Fruit fly (Drosophila melanogaster) Kc167 (cell line): ENCODE results near the gene AP-1mu.

Source experiments
- Sin3A ChIP-seq: fragments of >200 bp; optimal IDR thresholded peaks from 2 replicates; lab custom pipeline; 2018; ENCODE audit warnings: missing external identifiers
- insv ChIP-seq: fragments of >200 bp; optimal IDR thresholded peaks from 3 replicates; lab custom pipeline; 2018; ENCODE audit warnings: missing external identifiers
- psq ChIP-seq: fragments of >200 bp; optimal IDR thresholded peaks from 2 replicates; lab custom pipeline; 2017; ENCODE audit warnings: missing external identifiers
- ttk ChIP-seq: sonication (Bioruptor generic); optimal IDR thresholded peaks from 2 replicates; lab custom pipeline; 2017; ENCODE audit warnings: missing external identifiers

DNA sequence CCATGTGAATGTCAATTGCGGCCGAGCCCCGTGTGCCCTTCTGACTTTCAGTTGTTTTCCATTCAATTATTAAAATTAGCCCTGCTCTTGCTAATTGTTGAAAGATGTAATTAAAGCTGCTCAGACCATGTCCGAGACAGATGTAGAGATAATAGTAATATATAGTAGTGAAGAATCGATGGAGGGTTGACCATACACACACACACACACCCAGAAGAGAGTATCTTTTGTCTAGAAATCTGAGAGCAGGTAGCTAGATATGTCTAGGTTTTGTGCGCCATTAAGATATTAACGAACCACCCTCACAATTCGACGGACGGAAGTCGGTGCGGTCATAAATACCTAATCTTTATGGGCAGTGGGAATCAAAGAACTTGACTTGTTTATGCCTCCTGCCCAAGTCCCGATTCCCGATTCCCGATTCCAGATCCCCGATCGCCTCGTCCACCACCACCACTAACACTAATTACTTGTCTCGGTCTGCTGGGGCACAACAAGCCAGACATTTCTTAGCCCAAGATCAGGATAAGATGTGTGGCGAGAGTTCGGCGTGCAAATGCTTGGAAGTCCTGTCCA, 45.2 kb upstream of the AP-1mu start:
- TF ChIP-seq ttk (lab: Kevin White, UChicago) (no peak), Sin3A (no peak), insv (lab: Kevin White, UChicago) (no peak), psq (lab: Kevin White, UChicago) (no peak)
